Fruit fly (Drosophila melanogaster): ENCODE measurements around the gene CG7299.

The CG7299 gene

dm6 chr2L:10697992-10698391 lies 13.8 kb upstream of the CG7299 start, which contains the start of gene CG7300 (continued):
- TF ChIP-seq Xrp1 (GFP tag; IDR thresholded peaks at IDR 0.05) (peak; percentile 68), ATbp (GFP tag; optimal IDR thresholded peaks at IDR 0.05) (peak; percentile 29), shn (GFP tag; optimal IDR thresholded peaks at IDR 0.05) (no peak), onecut (GFP tag; IDR thresholded peaks at IDR 0.05) (no peak), Atf-2 (GFP tag; optimal IDR thresholded peaks at IDR 0.05) (no peak), ci (GFP tag; IDR thresholded peaks at IDR 0.05) (peak; percentile 69; the same call in 1 of the 3 replicates), HLH3B (GFP tag; IDR thresholded peaks at IDR 0.05) (no peak), pum (GFP tag; optimal IDR thresholded peaks at IDR 0.05) (no peak), kay (GFP tag; optimal IDR thresholded peaks at IDR 0.05) (no peak), CG6854 (GFP tag; optimal IDR thresholded peaks at IDR 0.05) (no peak), PHDP (tag; optimal IDR thresholded peaks at IDR 0.05) (peak; percentile 65), CG3065 (GFP tag; optimal IDR thresholded peaks at IDR 0.05) (no peak), tio (GFP tag; optimal IDR thresholded peaks at IDR 0.05) (peak; percentile 18), p53 (GFP tag; optimal IDR thresholded peaks at IDR 0.05) (no peak), ac (GFP tag; optimal IDR thresholded peaks at IDR 0.05) (no peak), Taf1 (GFP tag; IDR thresholded peaks at IDR 0.05) (peak; percentile 72), jumu (GFP tag; optimal IDR thresholded peaks at IDR 0.05) (no peak), Opbp (GFP tag; IDR thresholded peaks at IDR 0.05; ENCODE audit: partially characterized antibody) (no peak), dysf (GFP tag; IDR thresholded peaks at IDR 0.05) (peak; percentile 76), trem (tag; optimal IDR thresholded peaks at IDR 0.05) (no peak), CG17328 (GFP tag; IDR thresholded peaks at IDR 0.05) (peak; percentile 49), CG34224 (GFP tag; IDR thresholded peaks at IDR 0.05; ENCODE audit: partially characterized antibody) (no peak), Side (GFP tag; optimal IDR thresholded peaks at IDR 0.05) (no peak), CG3726 (GFP tag; IDR thresholded peaks at IDR 0.05) (no peak), E2f1 (GFP tag; IDR thresholded peaks at IDR 0.05) (peak; percentile 41; the same call in 1 of the 2 replicates), Jarid2 (GFP tag; optimal IDR thresholded peaks at IDR 0.05) (no peak), Ets65A (GFP tag) (peak; percentile 90), CG12104 (GFP tag; optimal IDR thresholded peaks at IDR 0.05) (no peak), nmo (GFP tag; optimal IDR thresholded peaks at IDR 0.05) (peak; percentile 59), sug (tag; optimal IDR thresholded peaks at IDR 0.05) (no peak), YL-1 (GFP tag; optimal IDR thresholded peaks at IDR 0.05) (no peak), CkIIα-i1 (GFP tag; IDR thresholded peaks at IDR 0.05) (no peak), CoRest (tag; optimal IDR thresholded peaks at IDR 0.05) (peak; percentile 48), CG14710 (tag; optimal IDR thresholded peaks at IDR 0.05) (peak; percentile 8), HLH4C (GFP tag; IDR thresholded peaks at IDR 0.05; ENCODE audit: partially characterized antibody) (no peak), psq (GFP tag; optimal IDR thresholded peaks at IDR 0.05) (no peak), Abd-B (GFP tag; optimal IDR thresholded peaks at IDR 0.05) (peak; percentile 20), nom (GFP tag; optimal IDR thresholded peaks at IDR 0.05) (no peak), Fer3 (tag; optimal IDR thresholded peaks at IDR 0.05) (peak; percentile 62), CG7556 (GFP tag; optimal IDR thresholded peaks at IDR 0.05) (peak; percentile 36), so (GFP tag; IDR thresholded peaks at IDR 0.05) (no peak), Sox100B (GFP tag; optimal IDR thresholded peaks at IDR 0.05) (peak; percentile 12), CG9817 (tag; optimal IDR thresholded peaks at IDR 0.05) (peak; percentile 41), Eip74EF (GFP tag; optimal IDR thresholded peaks at IDR 0.05) (peak in 1 of 2 experiments; percentile 40), wor (GFP tag; IDR thresholded peaks at IDR 0.05) (no peak), knrl (GFP tag; IDR thresholded peaks at IDR 0.05; ENCODE audit: partially characterized antibody) (no peak), vvl (GFP tag; IDR thresholded peaks at IDR 0.05) (peak; percentile 80), Nf-YB (GFP tag; optimal IDR thresholded peaks at IDR 0.05) (peak; percentile 5), Doc3 (GFP tag; IDR thresholded peaks at IDR 0.05; ENCODE audit: partially characterized antibody) (no peak), Hsf (GFP tag; optimal IDR thresholded peaks at IDR 0.05) (peak; percentile 45), bbx (GFP tag; IDR thresholded peaks at IDR 0.05; ENCODE audit: partially characterized antibody) (no peak)

All from whole organism, embryonic.